Worm (Caenorhabditis elegans): ENCODE results near the gene ccr-4.
A peak's percentile ranks its signal among the peaks of the same experiment; 100 is the strongest.

Gene ccr-4

ce11 chrIV:12340885-12341284 is 20.5 kb upstream of the ccr-4 start:
- no peak for TF ChIP-seq R02D3.7 (tag; optimal IDR thresholded peaks at IDR 0.05)
- no peak for TF ChIP-seq hmg-11 (tag; optimal IDR thresholded peaks at IDR 0.05)
- no peak for TF ChIP-seq lin-15B (tag; optimal IDR thresholded peaks at IDR 0.05)
- no peak for TF ChIP-seq eor-1 (tag; optimal IDR thresholded peaks at IDR 0.05)
- TF ChIP-seq lin-39 (tag; optimal IDR thresholded peaks at IDR 0.05): no peak

- TF ChIP-seq ceh-16 (tag; optimal IDR thresholded peaks at IDR 0.05) (no peak), nhr-67 (tag; optimal IDR thresholded peaks at IDR 0.05) (no peak), fos-1 (tag; optimal IDR thresholded peaks at IDR 0.05) (no peak), ceh-82 (tag; optimal IDR thresholded peaks at IDR 0.05) (no peak), mml-1 (tag; optimal IDR thresholded peaks at IDR 0.05) (no peak), ceh-28 (tag; optimal IDR thresholded peaks at IDR 0.05) (no peak), nhr-23 (tag; optimal IDR thresholded peaks at IDR 0.05) (no peak), nfya-1 (tag; optimal IDR thresholded peaks at IDR 0.05; ENCODE audit: insufficient read depth) (no peak), ZK546.5 (tag; optimal IDR thresholded peaks at IDR 0.05) (no peak), zag-1 (tag; optimal IDR thresholded peaks at IDR 0.05) (no peak)
Measured at ce11 chrIV:12349639-12350038, 11.7 kb upstream of the ccr-4 start, which contains the start of gene best-22. Gene best-22, plus strand, starts transcription at chrIV:12349939.

- no peak for TF ChIP-seq unc-62 (GFP tag; optimal IDR thresholded peaks at IDR 0.05)
- peak; percentile 88 for TF ChIP-seq fkh-10 (GFP tag; optimal IDR thresholded peaks at IDR 0.05)
Measured at ce11 chrIV:12350235-12350634, 11.1 kb upstream of the ccr-4 start.

- no peak for TF ChIP-seq skn-1 (tag; optimal IDR thresholded peaks at IDR 0.05)
- TF ChIP-seq nhr-23 (tag; optimal IDR thresholded peaks at IDR 0.05): no peak
- no peak for TF ChIP-seq aly-2 (tag; optimal IDR thresholded peaks at IDR 0.05)
- TF ChIP-seq daf-12 (tag; optimal IDR thresholded peaks at IDR 0.05): no peak
- no peak for TF ChIP-seq nhr-77 (tag; optimal IDR thresholded peaks at IDR 0.05)
- TF ChIP-seq ztf-4 (tag; optimal IDR thresholded peaks at IDR 0.05): no peak
- no peak for TF ChIP-seq ceh-28 (tag; optimal IDR thresholded peaks at IDR 0.05)
- no peak for TF ChIP-seq eor-1 (tag; optimal IDR thresholded peaks at IDR 0.05)
- TF ChIP-seq fkh-2 (tag; optimal IDR thresholded peaks at IDR 0.05): no peak
- no peak for TF ChIP-seq mdl-1 (tag; optimal IDR thresholded peaks at IDR 0.05)
- no peak for TF ChIP-seq lin-39 (tag; optimal IDR thresholded peaks at IDR 0.05)
- TF ChIP-seq nhr-11 (tag; optimal IDR thresholded peaks at IDR 0.05): no peak
- TF ChIP-seq lin-15B (tag; optimal IDR thresholded peaks at IDR 0.05): no peak
- no peak for TF ChIP-seq fkh-10 (GFP tag; optimal IDR thresholded peaks at IDR 0.05)
Measured at ce11 chrIV:12359979-12360378, 1.4 kb upstream of the ccr-4 start.

- TF ChIP-seq hmg-11 (tag; optimal IDR thresholded peaks at IDR 0.05) (no peak), elt-2 (tag; optimal IDR thresholded peaks at IDR 0.05) (no peak), tbx-2 (tag; optimal IDR thresholded peaks at IDR 0.05) (no peak), nhr-76 (tag; optimal IDR thresholded peaks at IDR 0.05) (no peak), unc-62 (GFP tag; optimal IDR thresholded peaks at IDR 0.05) (no peak), ztf-4 (tag; optimal IDR thresholded peaks at IDR 0.05) (no peak), ceh-16 (tag; optimal IDR thresholded peaks at IDR 0.05) (no peak), snpc-4 (tag; optimal IDR thresholded peaks at IDR 0.05) (no peak), elt-3 (tag; optimal IDR thresholded peaks at IDR 0.05) (no peak), fkh-2 (tag; optimal IDR thresholded peaks at IDR 0.05) (no peak), nhr-28 (tag; optimal IDR thresholded peaks at IDR 0.05) (no peak), nfya-1 (tag; optimal IDR thresholded peaks at IDR 0.05; ENCODE audit: insufficient read depth) (no peak), ceh-28 (tag; optimal IDR thresholded peaks at IDR 0.05) (no peak)
Measured at ce11 chrIV:12360742-12361195, 573 bp upstream of the ccr-4 start, which contains the start of gene sec-24.2. Gene sec-24.2, minus strand, starts transcription at chrIV:12360792.

ce11 chrIV:12364964-12365363 is 3.6 kb downstream of the ccr-4 start:
- TF ChIP-seq elt-1 (tag; optimal IDR thresholded peaks at IDR 0.05) (peak; percentile 10), nhr-23 (tag; optimal IDR thresholded peaks at IDR 0.05) (no peak), lin-39 (tag; optimal IDR thresholded peaks at IDR 0.05) (peak; percentile 62), mml-1 (tag; optimal IDR thresholded peaks at IDR 0.05) (no peak), nhr-67 (tag; optimal IDR thresholded peaks at IDR 0.05) (no peak), aly-2 (tag; optimal IDR thresholded peaks at IDR 0.05) (no peak), nfya-1 (tag; optimal IDR thresholded peaks at IDR 0.05; ENCODE audit: insufficient read depth) (peak; percentile 47), snpc-4 (tag; optimal IDR thresholded peaks at IDR 0.05) (peak; percentile 11), fos-1 (tag; optimal IDR thresholded peaks at IDR 0.05) (no peak), ZK546.5 (tag; optimal IDR thresholded peaks at IDR 0.05) (no peak), skn-1 (tag; optimal IDR thresholded peaks at IDR 0.05) (no peak), tbx-2 (tag; optimal IDR thresholded peaks at IDR 0.05) (no peak), hmg-11 (tag; optimal IDR thresholded peaks at IDR 0.05) (peak; percentile 76), nhr-12 (tag; optimal IDR thresholded peaks at IDR 0.05) (no peak), nhr-77 (tag; optimal IDR thresholded peaks at IDR 0.05) (no peak), elt-2 (tag; optimal IDR thresholded peaks at IDR 0.05) (no peak), ceh-28 (tag; optimal IDR thresholded peaks at IDR 0.05) (no peak), nhr-76 (tag; optimal IDR thresholded peaks at IDR 0.05) (no peak), mdl-1 (tag; optimal IDR thresholded peaks at IDR 0.05) (no peak), jun-1 (tag; optimal IDR thresholded peaks at IDR 0.05) (no peak), unc-62 (GFP tag; optimal IDR thresholded peaks at IDR 0.05) (no peak), fkh-10 (GFP tag; optimal IDR thresholded peaks at IDR 0.05) (peak; percentile 14), nhr-28 (tag; optimal IDR thresholded peaks at IDR 0.05) (no peak), pha-4 (tag; optimal IDR thresholded peaks at IDR 0.05) (no peak), ama-1 (optimal IDR thresholded peaks at IDR 0.05) (no peak), ceh-16 (tag; optimal IDR thresholded peaks at IDR 0.05) (no peak), lin-15B (tag; optimal IDR thresholded peaks at IDR 0.05) (no peak), pqm-1 (tag; optimal IDR thresholded peaks at IDR 0.05) (no peak), elt-3 (tag; optimal IDR thresholded peaks at IDR 0.05) (no peak), zag-1 (tag; optimal IDR thresholded peaks at IDR 0.05) (no peak)
